Fruit fly (Drosophila melanogaster) whole organism, embryonic: ENCODE measurements around the gene cbt.

Experiments used
- Abd-B ChIP-seq: fragments of 200-800 bp; sonication (Bioruptor generic); optimal IDR thresholded peaks from 2 replicates; lab custom pipeline; 2018; ENCODE audit warnings: missing biosample characterization, mild to moderate bottlenecking, missing genetic modification characterization, moderate library complexity
- Ada2b ChIP-seq: fragments of 200-800 bp; sonication (Bioruptor generic); IDR thresholded peaks from 2 replicates; pipeline ENCODE4 v1.3.6; 2022; ENCODE audit warnings: missing biosample characterization, missing genetic modification characterization
- Atf3 ChIP-seq: fragments of 200-800 bp; sonication (Bioruptor generic); optimal IDR thresholded peaks from 3 replicates; lab custom pipeline; 2016; ENCODE audit warnings: missing biosample characterization, missing genetic modification characterization
- Atf6 ChIP-seq: fragments of 200-800 bp; sonication (Bioruptor generic); IDR thresholded peaks from 2 replicates; pipeline ENCODE4 v1.3.6; 2022; ENCODE audit warnings: missing biosample characterization, missing genetic modification characterization
- C15 ChIP-seq: fragments of 200-800 bp; sonication (Bioruptor generic); IDR thresholded peaks from 3 replicates; pipeline ENCODE4 v1.3.6; 2022; ENCODE audit warnings: missing biosample characterization, missing genetic modification characterization
- CG10462 ChIP-seq: fragments of 200-800 bp; sonication (Bioruptor generic); optimal IDR thresholded peaks from 2 replicates; lab custom pipeline; 2016; ENCODE audit warnings: missing biosample characterization, missing genetic modification characterization
- CG11247 ChIP-seq: fragments of 200-800 bp; sonication (Bioruptor generic); IDR thresholded peaks from 2 replicates; pipeline ENCODE4 v1.3.6; 2022; ENCODE audit warnings: missing biosample characterization, missing genetic modification characterization
- CG15269 ChIP-seq: fragments of 200-800 bp; sonication (Bioruptor generic); optimal IDR thresholded peaks from 2 replicates; lab custom pipeline; 2018; ENCODE audit warnings: missing biosample characterization, mild to moderate bottlenecking, missing genetic modification characterization, moderate library complexity
- CG15514 ChIP-seq: fragments of 200-800 bp; sonication (Bioruptor generic); optimal IDR thresholded peaks from 3 replicates; lab custom pipeline; 2017; ENCODE audit warnings: missing biosample characterization, missing genetic modification characterization, mild to moderate bottlenecking, moderate library complexity, missing genetic modification reagents
- CG16779 ChIP-seq: fragments of 200-800 bp; sonication (Bioruptor generic); IDR thresholded peaks from 2 replicates; pipeline ENCODE4 v1.3.6; 2022; ENCODE audit warnings: missing biosample characterization, missing genetic modification characterization
- CG17612 ChIP-seq: fragments of 200-800 bp; sonication (Bioruptor generic); IDR thresholded peaks from 2 replicates; pipeline ENCODE4 v1.3.6; 2022; ENCODE audit warnings: missing biosample characterization, missing genetic modification characterization
- CG18011 ChIP-seq: fragments of 200-800 bp; sonication (Bioruptor generic); optimal IDR thresholded peaks from 2 replicates; lab custom pipeline; 2017; ENCODE audit warnings: missing biosample characterization, missing genetic modification characterization, mild to moderate bottlenecking, moderate library complexity, missing genotype
- CG31224 ChIP-seq: fragments of 200-800 bp; sonication (Bioruptor generic); IDR thresholded peaks from 2 replicates; pipeline ENCODE4 v1.3.6; 2022; ENCODE audit warnings: missing biosample characterization, missing genetic modification characterization
- CG3407 ChIP-seq: fragments of 200-800 bp; sonication (Bioruptor generic); optimal IDR thresholded peaks from 2 replicates; lab custom pipeline; 2018; ENCODE audit warnings: missing biosample characterization, mild to moderate bottlenecking, missing genetic modification characterization
- CG42726 ChIP-seq: fragments of 200-800 bp; sonication (Bioruptor generic); IDR thresholded peaks from 2 replicates; pipeline ENCODE4 v1.3.6; 2022; ENCODE audit warnings: missing biosample characterization, missing genetic modification characterization; ENCODE audit not compliant: partially characterized antibody
- CG4617 ChIP-seq: fragments of 200-800 bp; sonication (Bioruptor generic); optimal IDR thresholded peaks from 3 replicates; lab custom pipeline; 2016; ENCODE audit warnings: missing biosample characterization, missing genetic modification characterization, borderline replicate concordance
- CG6765 ChIP-seq: fragments of 200-800 bp; sonication (Bioruptor generic); optimal IDR thresholded peaks from 3 replicates; lab custom pipeline; 2017; ENCODE audit warnings: missing biosample characterization, mild to moderate bottlenecking, missing genetic modification characterization
- CG6813 ChIP-seq: fragments of 200-800 bp; sonication (Bioruptor generic); optimal IDR thresholded peaks from 2 replicates; lab custom pipeline; 2017; ENCODE audit warnings: missing biosample characterization, missing genetic modification characterization, mild to moderate bottlenecking, moderate library complexity, missing genetic modification reagents
- CG8944 ChIP-seq: fragments of 200-800 bp; sonication (Bioruptor generic); optimal IDR thresholded peaks from 3 replicates; lab custom pipeline; 2016; ENCODE audit warnings: missing biosample characterization, missing genetic modification characterization
- CG9727 ChIP-seq: fragments of 200-800 bp; sonication (Bioruptor generic); optimal IDR thresholded peaks from 3 replicates; lab custom pipeline; 2017; ENCODE audit warnings: missing biosample characterization, mild to moderate bottlenecking, missing genetic modification characterization
- Deaf1 ChIP-seq: fragments of 200-800 bp; optimal IDR thresholded peaks from 3 replicates; lab custom pipeline; 2019; ENCODE audit warnings: missing biosample characterization, mild to moderate bottlenecking, missing genetic modification characterization, moderate library complexity
- Dek ChIP-seq: fragments of 200-800 bp; sonication (Bioruptor generic); optimal IDR thresholded peaks from 3 replicates; lab custom pipeline; 2019; ENCODE audit warnings: missing biosample characterization, mild to moderate bottlenecking, missing genetic modification characterization, moderate library complexity
- E2f1 ChIP-seq: fragments of 200-800 bp; sonication (Bioruptor generic); IDR thresholded peaks from 2 replicates; pipeline ENCODE4 v1.3.6; 2022; ENCODE audit warnings: missing biosample characterization, missing genetic modification characterization
- Ets97D ChIP-seq: fragments of 200-800 bp; sonication (Bioruptor generic); optimal IDR thresholded peaks from 3 replicates; lab custom pipeline; 2016; ENCODE audit warnings: missing biosample characterization, missing genetic modification characterization
- GATAe ChIP-seq: fragments of 200-800 bp; sonication (Bioruptor generic); conservative IDR thresholded peaks from 2 replicates; pipeline ENCODE4 v1.3.6; 2022; ENCODE audit warnings: missing biosample characterization, missing genetic modification characterization
- HLH3B ChIP-seq: fragments of 200-800 bp; sonication (Bioruptor generic); IDR thresholded peaks from 2 replicates; pipeline ENCODE4 v1.3.6; 2022; ENCODE audit warnings: missing biosample characterization, missing genetic modification characterization
- Hr39 ChIP-seq: fragments of >200 bp; optimal IDR thresholded peaks from 2 replicates; lab custom pipeline; 2017
- Lpt ChIP-seq: fragments of >200 bp; optimal IDR thresholded peaks from 2 replicates; lab custom pipeline; 2018; ENCODE audit warnings: missing biosample characterization, missing genetic modification characterization
- Mes4 ChIP-seq: fragments of 200-800 bp; sonication (Bioruptor generic); optimal IDR thresholded peaks from 2 replicates; lab custom pipeline; 2016; ENCODE audit warnings: missing biosample characterization, missing genetic modification characterization
- Scr ChIP-seq: fragments of 200-800 bp; sonication (Bioruptor generic); IDR thresholded peaks from 2 replicates; pipeline ENCODE4 v1.3.6; 2022; ENCODE audit warnings: missing biosample characterization, missing genetic modification characterization; ENCODE audit not compliant: partially characterized antibody
- ara ChIP-seq: fragments of 200-800 bp; sonication (Bioruptor generic); IDR thresholded peaks from 2 replicates; pipeline ENCODE4 v1.3.6; 2022; ENCODE audit warnings: missing biosample characterization, missing genetic modification characterization
- cg ChIP-seq: fragments of 200-800 bp; sonication (Bioruptor generic); optimal IDR thresholded peaks from 3 replicates; lab custom pipeline; 2019; ENCODE audit warnings: missing biosample characterization, mild to moderate bottlenecking, missing genetic modification characterization, moderate library complexity
- dmrt11E ChIP-seq: fragments of 200-800 bp; sonication (Bioruptor generic); optimal IDR thresholded peaks from 3 replicates; lab custom pipeline; 2018; ENCODE audit warnings: missing biosample characterization, mild to moderate bottlenecking, missing genetic modification characterization, moderate library complexity
- eve ChIP-seq, 2 experiments: fragments of >200 bp; optimal IDR thresholded peaks; 2 replicates each; lab custom pipeline; 2017; ENCODE audit warnings: missing biosample characterization in 2 of 2, missing genetic modification characterization in 2 of 2
- ewg ChIP-seq: fragments of 200-800 bp; sonication (Bioruptor generic); optimal IDR thresholded peaks from 3 replicates; lab custom pipeline; 2017; ENCODE audit warnings: mild to moderate bottlenecking, missing biosample characterization, missing genetic modification reagents, missing genetic modification characterization
- exex ChIP-seq: fragments of 200-800 bp; sonication (Bioruptor generic); optimal IDR thresholded peaks from 4 replicates; lab custom pipeline; 2018; ENCODE audit warnings: missing biosample characterization, mild to moderate bottlenecking, missing genetic modification characterization, moderate library complexity
- her ChIP-seq: fragments of 200-800 bp; sonication (Bioruptor generic); optimal IDR thresholded peaks from 2 replicates; lab custom pipeline; 2016; ENCODE audit warnings: missing biosample characterization, missing genetic modification characterization
- ind ChIP-seq: fragments of 200-800 bp; sonication (Bioruptor generic); optimal IDR thresholded peaks from 3 replicates; lab custom pipeline; 2016; ENCODE audit warnings: missing biosample characterization, missing genetic modification characterization
- jumu ChIP-seq: fragments of 200-800 bp; sonication (Bioruptor generic); optimal IDR thresholded peaks from 3 replicates; lab custom pipeline; 2016; ENCODE audit warnings: missing biosample characterization, missing genetic modification characterization
- klu ChIP-seq: fragments of 200-800 bp; sonication (Bioruptor generic); IDR thresholded peaks from 2 replicates; pipeline ENCODE4 v1.3.6; 2022; ENCODE audit warnings: missing biosample characterization, missing genetic modification characterization
- lbe ChIP-seq: fragments of 200-800 bp; sonication (Bioruptor generic); optimal IDR thresholded peaks from 2 replicates; lab custom pipeline; 2016; ENCODE audit warnings: missing biosample characterization, mild to moderate bottlenecking, missing genetic modification characterization
- lilli ChIP-seq: fragments of 200-800 bp; sonication (Bioruptor generic); optimal IDR thresholded peaks from 3 replicates; lab custom pipeline; 2016; ENCODE audit warnings: missing biosample characterization, missing genetic modification characterization
- pros ChIP-seq: fragments of 200-800 bp; sonication (Bioruptor generic); optimal IDR thresholded peaks from 3 replicates; lab custom pipeline; 2019; ENCODE audit warnings: missing biosample characterization, mild to moderate bottlenecking, missing genetic modification characterization, moderate library complexity
- pum ChIP-seq: fragments of 200-800 bp; sonication (Bioruptor generic); optimal IDR thresholded peaks from 2 replicates; lab custom pipeline; 2016; ENCODE audit warnings: missing biosample characterization, missing genetic modification characterization
- row ChIP-seq: fragments of 200-800 bp; sonication (Bioruptor generic); IDR thresholded peaks from 3 replicates; pipeline ENCODE4 v1.3.6; 2022; ENCODE audit warnings: missing biosample characterization, missing genetic modification characterization
- sd ChIP-seq: fragments of 200-800 bp; sonication (Bioruptor generic); optimal IDR thresholded peaks from 3 replicates; lab custom pipeline; 2018; ENCODE audit warnings: missing biosample characterization, mild to moderate bottlenecking, missing genetic modification characterization, moderate library complexity
- sima ChIP-seq: fragments of 200-800 bp; sonication (Bioruptor generic); optimal IDR thresholded peaks from 2 replicates; lab custom pipeline; 2016; ENCODE audit warnings: missing biosample characterization, missing genetic modification characterization
- tna ChIP-seq: fragments of 200-800 bp; sonication (Bioruptor generic); IDR thresholded peaks from 2 replicates; pipeline ENCODE4 v1.3.6; 2022; ENCODE audit warnings: missing biosample characterization, missing genetic modification characterization; ENCODE audit not compliant: partially characterized antibody
- yki ChIP-seq: fragments of >200 bp; optimal IDR thresholded peaks from 3 replicates; lab custom pipeline; 2018
- zfh2 ChIP-seq: fragments of 200-800 bp; sonication (Bioruptor generic); optimal IDR thresholded peaks from 2 replicates; lab custom pipeline; 2016; ENCODE audit warnings: missing biosample characterization, missing genetic modification characterization

The cbt gene

DNA sequence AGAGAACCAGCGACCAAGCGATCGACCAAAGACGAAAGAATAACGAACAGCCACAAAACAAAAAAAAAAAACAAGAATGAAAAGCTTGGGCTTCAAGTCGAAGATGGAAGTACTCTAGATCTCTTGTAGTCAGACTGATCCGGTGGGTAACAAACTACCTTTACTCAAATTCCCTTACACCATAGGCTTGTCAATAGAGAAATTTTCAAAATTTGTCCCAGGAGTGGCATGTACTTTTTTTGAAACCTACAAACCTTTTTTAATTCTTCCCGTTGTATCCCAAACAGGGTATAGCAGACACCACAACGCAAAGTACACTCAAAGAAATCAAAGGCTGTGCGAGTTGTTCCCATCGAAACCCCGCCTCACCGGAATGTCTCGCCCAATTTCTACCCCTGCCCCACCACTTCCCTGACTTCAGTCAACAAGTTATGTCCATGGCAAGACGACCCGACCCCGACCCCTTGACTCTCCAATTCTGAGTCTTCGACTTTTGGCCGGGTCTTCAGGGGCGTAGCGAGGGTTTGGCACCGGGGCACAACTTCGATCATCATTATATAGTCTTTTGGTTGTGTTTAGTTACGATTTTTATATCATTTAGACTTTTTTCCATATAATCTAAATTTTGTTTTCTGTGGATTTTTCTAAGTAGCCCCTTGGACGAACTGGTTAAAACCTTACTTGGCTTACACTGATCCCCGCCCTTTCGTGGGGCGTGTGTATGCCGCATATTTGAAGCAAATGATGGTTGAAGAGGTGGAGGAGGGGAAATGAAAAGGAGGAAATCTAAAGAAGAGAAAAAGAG, 49.6 kb downstream of the cbt start (continued):
- peak; percentile 13 for TF ChIP-seq CG15514 (GFP tag; lab: Kevin White, UChicago)
- TF ChIP-seq Atf3 (GFP tag; lab: Kevin White, UChicago): peak; percentile 18
- TF ChIP-seq pros (GFP tag; lab: Kevin White, UChicago): peak; percentile 36
- no peak for TF ChIP-seq yki (lab: Kevin White, UChicago)
- TF ChIP-seq Abd-B (GFP tag; lab: Kevin White, UChicago): peak; percentile 20
- TF ChIP-seq Scr (GFP tag; lab: Robert Waterston, UW): no peak
- peak; percentile 45 for TF ChIP-seq her
- TF ChIP-seq sd (tag; lab: Kevin White, UChicago): peak; percentile 58
- no peak for TF ChIP-seq eve (GFP tag; optimal IDR thresholded peaks at IDR 0.05; lab: Kevin White, UChicago)
- TF ChIP-seq lilli (GFP tag; lab: Kevin White, UChicago): peak; percentile 70
- TF ChIP-seq ind: peak; percentile 59
- TF ChIP-seq cg (GFP tag; lab: Kevin White, UChicago): no peak
- TF ChIP-seq pum: peak; percentile 74
- TF ChIP-seq dmrt11E (tag; lab: Kevin White, UChicago): peak; percentile 65
- TF ChIP-seq CG6765 (GFP tag; lab: Kevin White, UChicago): no peak
- TF ChIP-seq HLH3B (GFP tag; lab: Robert Waterston, UW): peak; percentile 37; the same call in 1 of the 2 replicates
- no peak for TF ChIP-seq Deaf1 (tag; lab: Kevin White, UChicago)
- TF ChIP-seq Atf6 (GFP tag; lab: Robert Waterston, UW): no peak
- peak; percentile 91 for TF ChIP-seq lbe (GFP tag; lab: Kevin White, UChicago)
- no peak for TF ChIP-seq Lpt (GFP tag; lab: Kevin White, UChicago)
- no peak for TF ChIP-seq exex
- no peak for TF ChIP-seq CG16779
- peak; percentile 2 for TF ChIP-seq CG3407
- TF ChIP-seq CG42726 (GFP tag; lab: Robert Waterston, UW): no peak
- peak; percentile 35; the same call in 1 of the 2 replicates for TF ChIP-seq Ada2b (GFP tag; lab: Robert Waterston, UW)
- no peak for TF ChIP-seq klu (GFP tag; lab: Robert Waterston, UW)
- peak; percentile 21; the same call in 1 of the 2 replicates for TF ChIP-seq E2f1 (GFP tag; lab: Robert Waterston, UW)
- TF ChIP-seq Mes4 (GFP tag; lab: Kevin White, UChicago): no peak
- no peak for TF ChIP-seq Dek
- peak; percentile 58; the same call in 1 of the 2 replicates for TF ChIP-seq ara (GFP tag; lab: Robert Waterston, UW)
- TF ChIP-seq Hr39 (lab: Kevin White, UChicago): no peak
- peak; percentile 66; the same call in 2 of the 3 replicates for TF ChIP-seq row (GFP tag; lab: Robert Waterston, UW)
- TF ChIP-seq sima (GFP tag; lab: Kevin White, UChicago): no peak
- TF ChIP-seq Ets97D (GFP tag; lab: Kevin White, UChicago): no peak
- TF ChIP-seq CG17612: no peak
- no peak for TF ChIP-seq CG10462
- TF ChIP-seq CG31224: peak; percentile 9; the same call in 1 of the 2 replicates
- no peak for TF ChIP-seq tna (GFP tag; lab: Robert Waterston, UW)
- no peak for TF ChIP-seq C15
- peak; percentile 56 for TF ChIP-seq CG9727 (GFP tag; lab: Kevin White, UChicago)
- TF ChIP-seq GATAe (GFP tag; lab: Robert Waterston, UW): no peak
- TF ChIP-seq CG6813: no peak
- TF ChIP-seq zfh2 (GFP tag; lab: Kevin White, UChicago): peak; percentile 43
- no peak for TF ChIP-seq CG4617
- peak; percentile 60 for TF ChIP-seq CG8944 (GFP tag; lab: Kevin White, UChicago)
- TF ChIP-seq CG18011: no peak
- peak; percentile 72 for TF ChIP-seq jumu (GFP tag; lab: Kevin White, UChicago)
- 0 out of 2 replicates have a peak, but pooled peaks have one; percentile 24 for TF ChIP-seq CG11247 (GFP tag; lab: Robert Waterston, UW)
- peak; percentile 20 for TF ChIP-seq ewg
- TF ChIP-seq CG15269 (tag; lab: Kevin White, UChicago): no peak
